Fruit fly (Drosophila melanogaster) whole organism, wandering third instar larva: ENCODE measurements around the gene CG18754.

ENCODE experiments used
- Abd-B ChIP-seq: fragments of >200 bp; optimal IDR thresholded peaks from 2 replicates; lab custom pipeline; 2017; ENCODE audit warnings: missing biosample characterization, missing genetic modification characterization
- CG32264 ChIP-seq: fragments of 200-800 bp; sonication (Bioruptor generic); optimal IDR thresholded peaks from 2 replicates; lab custom pipeline; 2016; ENCODE audit warnings: missing biosample characterization, missing genetic modification characterization
- CG9705 ChIP-seq: fragments of 200-800 bp; sonication (Bioruptor generic); optimal IDR thresholded peaks from 2 replicates; lab custom pipeline; 2018; ENCODE audit warnings: missing biosample characterization, mild to moderate bottlenecking, missing genetic modification characterization
- CrebA ChIP-seq: fragments of 200-800 bp; sonication (Bioruptor generic); optimal IDR thresholded peaks from 2 replicates; lab custom pipeline; 2016; ENCODE audit warnings: missing biosample characterization, mild to moderate bottlenecking, missing genetic modification characterization, borderline replicate concordance
- Dfd ChIP-seq: fragments of >200 bp; optimal IDR thresholded peaks from 2 replicates; lab custom pipeline; 2017; ENCODE audit warnings: missing biosample characterization, missing genetic modification characterization
- Dif ChIP-seq: fragments of 200-275, 200-300 bp; sonication (Bioruptor generic); optimal IDR thresholded peaks from 2 replicates; lab custom pipeline; 2018; ENCODE audit warnings: missing biosample characterization, missing genetic modification characterization; ENCODE audit not compliant: partially characterized antibody
- GATAd ChIP-seq: sonication (Bioruptor generic); optimal IDR thresholded peaks from 2 replicates; lab custom pipeline; 2016; ENCODE audit warnings: missing biosample characterization, missing genetic modification characterization
- HLH106 ChIP-seq: fragments of 200-800 bp; optimal IDR thresholded peaks from 3 replicates; lab custom pipeline; 2019; ENCODE audit warnings: missing biosample characterization, mild to moderate bottlenecking, missing genetic modification characterization, moderate library complexity
- Hr83 ChIP-seq: fragments of 200-300 bp; sonication (Bioruptor generic); optimal IDR thresholded peaks from 2 replicates; lab custom pipeline; 2016; ENCODE audit warnings: missing biosample characterization, mild to moderate bottlenecking, missing genetic modification characterization, moderate library complexity; ENCODE audit not compliant: poor library complexity, severe bottlenecking
- Jra ChIP-seq: sonication (Bioruptor generic); optimal IDR thresholded peaks from 2 replicates; lab custom pipeline; 2016; ENCODE audit warnings: missing biosample characterization, missing genetic modification characterization
- Myc ChIP-seq: fragments of >200 bp; optimal IDR thresholded peaks from 2 replicates; lab custom pipeline; 2017
- N ChIP-seq: fragments of >200 bp; optimal IDR thresholded peaks from 2 replicates; lab custom pipeline; 2018; ENCODE audit warnings: missing biosample characterization, missing external identifiers, missing genetic modification characterization
- Rel ChIP-seq, 2 experiments: fragments of 200-800 bp; sonication (Bioruptor generic) in 1 of 2; optimal IDR thresholded peaks; 2 replicates in 1 of 2; 3 replicates in 1 of 2; lab custom pipeline; 2016 to 2019; ENCODE audit warnings: mild to moderate bottlenecking in 2 of 2, missing biosample characterization in 2 of 2, missing genetic modification characterization in 2 of 2, moderate library complexity in 1 of 2
- Sp1 ChIP-seq: fragments of 200-800 bp; sonication (Bioruptor generic); optimal IDR thresholded peaks from 3 replicates; lab custom pipeline; 2019; ENCODE audit warnings: missing biosample characterization, mild to moderate bottlenecking, missing genetic modification characterization, moderate library complexity
- Vsx2 ChIP-seq: fragments of 200-300, 225-300 bp; sonication (Bioruptor generic); optimal IDR thresholded peaks from 2 replicates; lab custom pipeline; 2018; ENCODE audit warnings: missing biosample characterization, missing genetic modification characterization; ENCODE audit not compliant: partially characterized antibody
- br ChIP-seq: fragments of 200-800 bp; sonication (Bioruptor generic); optimal IDR thresholded peaks from 2 replicates; lab custom pipeline; 2016; ENCODE audit warnings: missing biosample characterization, missing genetic modification characterization
- brk ChIP-seq: fragments of 200-800 bp; sonication (Bioruptor generic); optimal IDR thresholded peaks from 2 replicates; lab custom pipeline; 2016; ENCODE audit warnings: missing biosample characterization, mild to moderate bottlenecking, missing genetic modification characterization
- dsf ChIP-seq: sonication (Bioruptor generic); optimal IDR thresholded peaks from 2 replicates; lab custom pipeline; 2016; ENCODE audit warnings: missing biosample characterization, missing genetic modification characterization, borderline replicate concordance
- ey ChIP-seq: fragments of 200-800 bp; sonication (Bioruptor generic); optimal IDR thresholded peaks from 2 replicates; lab custom pipeline; 2016; ENCODE audit warnings: missing biosample characterization, missing genetic modification characterization
- foxo ChIP-seq, 2 experiments: fragments of 200-800 bp; sonication (Bioruptor generic); optimal IDR thresholded peaks; 2 replicates in 1 of 2; 3 replicates in 1 of 2; lab custom pipeline; 2016 to 2017; ENCODE audit warnings: missing biosample characterization in 2 of 2, missing genetic modification characterization in 2 of 2
- lola ChIP-seq: fragments of >200 bp; optimal IDR thresholded peaks from 2 replicates; lab custom pipeline; 2017; ENCODE audit warnings: missing biosample characterization, missing genetic modification characterization
- pan ChIP-seq: fragments of >200 bp; optimal IDR thresholded peaks from 2 replicates; lab custom pipeline; 2017
- psq ChIP-seq: fragments of 200-800 bp; sonication (Bioruptor generic); optimal IDR thresholded peaks from 3 replicates; lab custom pipeline; 2017; ENCODE audit warnings: missing biosample characterization, mild to moderate bottlenecking, missing genetic modification characterization, moderate library complexity
- sage ChIP-seq: fragments of 200-800 bp; sonication (Bioruptor generic); optimal IDR thresholded peaks from 2 replicates; lab custom pipeline; 2016; ENCODE audit warnings: missing biosample characterization, mild to moderate bottlenecking, missing genetic modification characterization
- tai ChIP-seq: sonication (Bioruptor generic); optimal IDR thresholded peaks from 2 replicates; lab custom pipeline; 2016; ENCODE audit warnings: missing biosample characterization, missing genetic modification characterization
- usp ChIP-seq: fragments of >200 bp; optimal IDR thresholded peaks from 2 replicates; lab custom pipeline; 2017; ENCODE audit warnings: missing biosample characterization, missing genetic modification characterization
- woc ChIP-seq: sonication (Bioruptor generic); optimal IDR thresholded peaks from 2 replicates; lab custom pipeline; 2016; ENCODE audit warnings: missing biosample characterization, mild to moderate bottlenecking, missing genetic modification characterization

The CG18754 gene

dm6 chr3R:23662782-23663181 is 21.1 kb upstream of the CG18754 start:
- TF ChIP-seq br (GFP tag; lab: Kevin White, UChicago) (no peak), GATAd (GFP tag; lab: Kevin White, UChicago) (no peak), Dif (GFP tag; lab: Kevin White, UChicago) (no peak), HLH106 (tag; lab: Kevin White, UChicago) (no peak), Jra (GFP tag; lab: Kevin White, UChicago) (no peak), dsf (GFP tag; lab: Kevin White, UChicago) (no peak), woc (GFP tag; lab: Kevin White, UChicago) (no peak), Abd-B (GFP tag; lab: Kevin White, UChicago) (no peak), ey (no peak), usp (GFP tag; lab: Kevin White, UChicago) (no peak), Vsx2 (no peak)

- TF ChIP-seq Dfd (no peak), N (GFP tag; lab: Kevin White, UChicago) (no peak), lola (no peak), foxo (GFP tag; optimal IDR thresholded peaks at IDR 0.05; lab: Kevin White, UChicago) (no peak), CG9705 (GFP tag; lab: Kevin White, UChicago) (no peak), Hr83 (GFP tag; lab: Kevin White, UChicago) (no peak), usp (GFP tag; lab: Kevin White, UChicago) (no peak)
Measured at dm6 chr3R:23664437-23664836, 19.4 kb upstream of the CG18754 start.

dm6 chr3R:23666672-23667211 is 17.1 kb upstream of the CG18754 start:
- TF ChIP-seq CG9705 (GFP tag; lab: Kevin White, UChicago), result no peak
- TF ChIP-seq dsf (GFP tag; lab: Kevin White, UChicago), result no peak
- no peak for TF ChIP-seq sage
- TF ChIP-seq Rel (GFP tag; optimal IDR thresholded peaks at IDR 0.05; lab: Kevin White, UChicago), result no peak
- no peak for TF ChIP-seq Rel (tag; optimal IDR thresholded peaks at IDR 0.05; lab: Kevin White, UChicago)
- no peak for TF ChIP-seq br (GFP tag; lab: Kevin White, UChicago)
- no peak for TF ChIP-seq psq (GFP tag; lab: Kevin White, UChicago)
- no peak for TF ChIP-seq tai (GFP tag; lab: Kevin White, UChicago)
- TF ChIP-seq Vsx2, result no peak
- TF ChIP-seq HLH106 (tag; lab: Kevin White, UChicago), result no peak
- no peak for TF ChIP-seq lola
- TF ChIP-seq brk (GFP tag; lab: Kevin White, UChicago), result no peak
- no peak for TF ChIP-seq Dfd
- TF ChIP-seq N (GFP tag; lab: Kevin White, UChicago), result no peak
- no peak for TF ChIP-seq Hr83 (GFP tag; lab: Kevin White, UChicago)
- no peak for TF ChIP-seq CrebA (GFP tag; lab: Kevin White, UChicago)
- TF ChIP-seq, all 38 proteins: peak for 0

dm6 chr3R:23667451-23667850 is 16.4 kb upstream of the CG18754 start:
- TF ChIP-seq Vsx2 (no peak), Rel (GFP tag; optimal IDR thresholded peaks at IDR 0.05; lab: Kevin White, UChicago) (no peak), Rel (tag; optimal IDR thresholded peaks at IDR 0.05; lab: Kevin White, UChicago) (no peak), usp (GFP tag; lab: Kevin White, UChicago) (no peak), pan (no peak), tai (GFP tag; lab: Kevin White, UChicago) (no peak), woc (GFP tag; lab: Kevin White, UChicago) (no peak), Hr83 (GFP tag; lab: Kevin White, UChicago) (no peak), Sp1 (no peak), CG32264 (GFP tag; lab: Kevin White, UChicago) (no peak)

DNA sequence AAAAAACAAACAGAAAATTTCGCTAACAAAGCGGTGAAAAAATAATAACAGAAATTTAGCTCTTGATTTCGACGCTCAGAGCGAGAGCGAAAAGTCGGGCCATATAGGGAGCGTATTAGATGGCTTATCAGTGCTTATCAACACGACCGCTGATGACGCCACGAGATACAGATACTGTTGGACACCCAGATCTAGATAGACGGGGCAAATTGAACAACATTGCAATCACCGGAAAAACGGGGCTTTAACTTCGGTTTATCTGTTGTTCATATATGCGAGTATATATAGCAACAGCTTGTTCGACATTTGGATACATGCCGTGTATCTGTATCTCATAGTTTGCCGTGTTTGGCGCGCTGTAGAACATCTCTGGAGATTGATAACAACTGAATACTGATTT is 15.3 kb upstream of the CG18754 start:
- TF ChIP-seq Rel (GFP tag; optimal IDR thresholded peaks at IDR 0.05; lab: Kevin White, UChicago) (no peak), Rel (tag; optimal IDR thresholded peaks at IDR 0.05; lab: Kevin White, UChicago) (peak; percentile 33), Myc (lab: Kevin White, UChicago) (no peak)
- TF ChIP-seq, all 38 proteins: peak for 1
